Worm (Caenorhabditis elegans): ENCODE measurements around the gene Y59C2A.2.
"Not testable (repeated sequence)": the region's sequence is repeated elsewhere in the genome, so short reads cannot be mapped to it uniquely, and the experiment has no call there.

DNA sequence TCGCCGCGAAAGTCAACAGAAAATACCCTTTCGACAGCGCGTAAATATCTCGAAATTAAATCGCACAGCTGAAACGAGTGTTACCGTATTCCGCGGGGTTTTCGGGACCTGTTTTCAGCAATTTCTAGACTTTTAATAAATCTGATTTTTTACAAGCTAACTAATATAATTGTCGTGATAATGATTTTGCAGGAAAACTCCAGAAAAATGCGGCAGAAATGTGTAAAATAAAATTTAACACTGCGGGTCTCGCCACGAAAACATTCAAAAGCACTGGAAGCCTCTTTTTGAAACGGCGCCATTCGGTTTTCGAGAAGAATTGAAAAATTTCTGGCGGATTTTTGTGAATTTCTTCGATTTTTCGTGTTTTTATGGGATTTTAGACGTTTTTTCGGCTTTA is 28.5 kb upstream of the Y59C2A.2 start, which contains the start of gene F54A3.6:
- TF ChIP-seq lir-3 (tag; optimal IDR thresholded peaks at IDR 0.05); nhr-77 (tag; optimal IDR thresholded peaks at IDR 0.05); nhr-28 (tag; optimal IDR thresholded peaks at IDR 0.05); pha-4 (GFP tag; IDR thresholded peaks at IDR 0.05); pha-4 (tag; optimal IDR thresholded peaks at IDR 0.05); ztf-11 (tag; optimal IDR thresholded peaks at IDR 0.05); snpc-4 (tag; optimal IDR thresholded peaks at IDR 0.05); ama-1 (optimal IDR thresholded peaks at IDR 0.05); daf-16 (GFP tag; optimal IDR thresholded peaks at IDR 0.05); daf-16 (tag; optimal IDR thresholded peaks at IDR 0.05); madf-9 (GFP tag; conservative IDR thresholded peaks at IDR 0.05); F49E8.2 (tag; optimal IDR thresholded peaks at IDR 0.05; ENCODE audit: borderline replicate concordance); zag-1 (tag; optimal IDR thresholded peaks at IDR 0.05): not testable (repeated sequence)
